Fruit fly (Drosophila melanogaster) S2 (cell line): ENCODE results near the gene Claspin.

ENCODE experiments used
- CG8478 ChIP-seq: fragments of >200 bp; optimal IDR thresholded peaks from 2 replicates; lab custom pipeline; 2018
- CTCF ChIP-seq, 2 experiments: fragments of >200 bp; optimal IDR thresholded peaks; 2 replicates each; lab custom pipeline; 2018

The Claspin gene

DNA sequence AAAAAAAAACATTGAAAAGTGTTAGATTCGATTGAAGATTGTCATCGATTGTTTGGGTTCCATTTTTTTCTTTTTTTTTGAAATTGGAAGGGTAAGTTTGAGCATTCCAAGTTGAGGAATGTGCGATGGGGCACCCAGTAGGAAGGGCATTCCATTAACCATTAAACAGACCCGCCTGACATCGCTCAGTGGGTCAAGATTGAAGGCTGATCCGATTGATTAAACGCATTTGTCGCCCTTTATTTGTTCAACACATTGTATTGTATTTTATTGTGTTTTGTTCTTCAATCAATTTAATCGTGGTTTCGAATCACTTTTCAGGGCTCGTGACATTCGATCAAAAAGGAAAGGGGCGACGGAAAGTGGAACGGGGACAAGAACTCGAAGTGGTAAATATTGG, 27.8 kb downstream of the Claspin start:
- no peak for TF ChIP-seq CG8478 (lab: Kevin White, UChicago)
- TF ChIP-seq CTCF (optimal IDR thresholded peaks at IDR 0.05; lab: Kevin White, UChicago) = no peak

dm6 chr3L:4346379-4346778, 33.1 kb downstream of the Claspin start:
- no peak for TF ChIP-seq CTCF (optimal IDR thresholded peaks at IDR 0.05; lab: Kevin White, UChicago)
- TF ChIP-seq CG8478 (lab: Kevin White, UChicago) = no peak

DNA sequence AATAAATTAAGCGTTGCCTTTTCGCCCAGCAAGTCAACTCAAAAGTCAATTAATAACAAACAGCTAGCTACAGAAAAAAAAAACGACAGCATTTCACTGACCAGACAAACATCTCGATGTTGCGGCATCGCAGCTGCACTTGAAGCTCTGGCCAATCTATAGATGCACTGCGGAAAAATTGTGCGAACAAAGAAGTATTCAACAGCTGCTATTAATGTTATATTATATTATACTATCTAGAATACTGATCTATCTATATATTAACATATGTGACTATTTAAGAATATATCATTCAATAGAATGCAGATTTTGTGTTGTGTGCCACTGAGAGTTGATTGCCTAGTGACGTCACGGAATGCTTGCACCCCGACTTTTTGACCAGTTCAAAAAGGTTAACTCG, 34.8 kb downstream of the Claspin start:
- TF ChIP-seq CTCF (optimal IDR thresholded peaks at IDR 0.05; lab: Kevin White, UChicago) = no peak
- TF ChIP-seq CG8478 (lab: Kevin White, UChicago) = no peak

- TF ChIP-seq CTCF (optimal IDR thresholded peaks at IDR 0.05; lab: Kevin White, UChicago) (no peak), CG8478 (lab: Kevin White, UChicago) (no peak)
These were observed 35.6 kb downstream of the Claspin start for dm6 chr3L:4348839-4349238.

DNA sequence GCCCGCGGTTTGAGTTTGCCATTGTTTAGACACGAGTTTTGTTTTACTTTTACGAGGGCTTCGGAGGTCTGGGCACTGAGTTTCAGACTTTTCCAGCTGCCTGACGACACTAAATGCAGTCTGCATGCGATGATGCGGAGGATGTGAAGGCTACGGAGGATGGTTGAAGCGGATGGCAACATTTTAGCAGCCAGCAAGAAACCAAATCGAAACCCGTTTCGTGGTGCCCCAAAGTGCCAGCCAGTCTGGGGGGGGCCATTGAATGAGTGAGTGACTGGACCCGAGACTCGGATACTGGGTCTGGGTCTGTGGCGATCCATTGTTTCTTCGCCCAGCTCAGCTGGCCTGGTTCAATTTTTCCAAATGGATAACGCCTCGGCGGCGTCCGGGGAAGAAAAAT, 36.0 kb downstream of the Claspin start:
- TF ChIP-seq CTCF (optimal IDR thresholded peaks at IDR 0.05; lab: Kevin White, UChicago) (no peak), CG8478 (lab: Kevin White, UChicago) (no peak)

DNA sequence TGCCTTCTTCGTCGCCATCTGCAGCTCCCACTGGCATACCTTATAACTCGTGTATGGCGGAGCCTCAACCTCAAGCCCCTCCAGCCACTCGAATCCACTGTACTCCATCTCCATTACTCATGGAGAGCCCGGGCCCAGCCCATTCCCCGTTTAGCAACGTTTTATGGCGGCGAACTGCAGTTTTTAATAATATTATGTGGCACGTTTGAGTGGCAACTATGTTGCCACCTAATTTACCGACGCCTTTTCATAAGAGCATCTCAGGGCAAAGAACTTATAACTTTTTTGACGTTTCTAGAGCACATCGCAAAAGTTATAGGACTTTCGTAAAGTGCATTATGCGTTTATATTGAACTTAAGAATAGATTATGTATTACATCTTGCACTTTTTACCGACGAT, 38.7 kb downstream of the Claspin start:
- TF ChIP-seq CTCF (optimal IDR thresholded peaks at IDR 0.05; lab: Kevin White, UChicago) = no peak

- TF ChIP-seq CTCF (optimal IDR thresholded peaks at IDR 0.05; lab: Kevin White, UChicago) (no peak), CG8478 (lab: Kevin White, UChicago) (no peak)
These were observed 39.4 kb downstream of the Claspin start for dm6 chr3L:4352649-4353048.

DNA sequence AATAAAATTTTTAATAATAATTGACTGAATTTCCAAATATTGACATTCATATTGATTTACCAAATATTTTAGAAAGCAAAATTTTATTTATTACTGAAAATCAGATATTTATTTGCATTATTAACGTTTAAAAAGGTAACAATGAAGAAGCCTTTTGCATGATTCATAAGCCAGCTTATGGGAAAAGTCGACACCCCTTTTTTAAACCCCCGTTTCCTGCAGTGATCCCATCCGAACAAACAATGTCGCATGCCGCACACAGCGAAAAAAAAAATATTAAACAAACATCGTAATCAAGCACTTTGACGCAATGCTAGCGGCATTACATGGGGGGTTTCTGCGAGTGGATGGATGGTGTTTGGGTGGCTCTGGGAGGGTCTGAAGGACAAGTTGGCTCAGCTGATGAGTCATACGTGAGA, 40.4 kb downstream of the Claspin start:
- TF ChIP-seq CG8478 (lab: Kevin White, UChicago) (no peak), CTCF (optimal IDR thresholded peaks at IDR 0.05; lab: Kevin White, UChicago) (no peak)

dm6 chr3L:4354898-4355627, 41.8 kb downstream of the Claspin start:
- TF ChIP-seq CG8478 (lab: Kevin White, UChicago) (no peak), CTCF (optimal IDR thresholded peaks at IDR 0.05; lab: Kevin White, UChicago) (no peak)

dm6 chr3L:4356986-4357385, 43.7 kb downstream of the Claspin start:
- TF ChIP-seq CG8478 (lab: Kevin White, UChicago) (no peak), CTCF (optimal IDR thresholded peaks at IDR 0.05; lab: Kevin White, UChicago) (no peak)

- TF ChIP-seq CG8478 (lab: Kevin White, UChicago) = no peak
- TF ChIP-seq CTCF (optimal IDR thresholded peaks at IDR 0.05; lab: Kevin White, UChicago) = no peak
These were observed 44.4 kb downstream of the Claspin start for dm6 chr3L:4357705-4358131.

- TF ChIP-seq CG8478 (lab: Kevin White, UChicago) (no peak), CTCF (optimal IDR thresholded peaks at IDR 0.05; lab: Kevin White, UChicago) (no peak)
These were observed 46.5 kb downstream of the Claspin start for dm6 chr3L:4359688-4360375.

dm6 chr3L:4360376-4360703, 47.1 kb downstream of the Claspin start:
- no peak for TF ChIP-seq CG8478 (lab: Kevin White, UChicago)
- no peak for TF ChIP-seq CTCF (optimal IDR thresholded peaks at IDR 0.05; lab: Kevin White, UChicago)

dm6 chr3L:4362937-4363336, 49.7 kb downstream of the Claspin start:
- TF ChIP-seq CG8478 (lab: Kevin White, UChicago) (no peak), CTCF (optimal IDR thresholded peaks at IDR 0.05; lab: Kevin White, UChicago) (no peak)

dm6 chr3L:4363484-4363883, 50.2 kb downstream of the Claspin start:
- TF ChIP-seq CG8478 (lab: Kevin White, UChicago) (no peak), CTCF (optimal IDR thresholded peaks at IDR 0.05; lab: Kevin White, UChicago) (no peak)
